Fruit fly (Drosophila melanogaster): ENCODE data around the gene CG5445.

The CG5445 gene

DNA sequence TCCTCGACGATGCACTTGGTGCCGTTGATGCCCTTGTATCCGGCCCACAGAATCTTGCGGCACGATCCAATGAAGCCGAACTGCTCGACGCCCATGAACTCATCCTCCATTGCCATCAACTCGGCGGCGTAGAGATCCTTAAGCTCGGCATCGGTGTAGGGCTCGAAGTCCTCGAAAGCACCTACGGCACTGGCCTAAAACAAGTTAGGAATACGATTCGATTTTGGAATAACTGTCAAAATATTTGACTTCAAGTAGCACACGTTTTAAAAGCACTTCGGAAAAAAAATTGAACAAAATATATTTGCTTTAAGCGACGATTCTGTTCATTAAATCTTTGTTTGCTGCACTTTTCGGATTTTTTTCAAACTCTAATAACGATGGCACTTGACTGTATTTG, at the start of gene CG5445:
Gene CG5445 (plus strand): TSS at position 301 of the 400 bp plus-strand sequence.
- TF ChIP-seq noc (tag; optimal IDR thresholded peaks at IDR 0.05) = no peak

DNA sequence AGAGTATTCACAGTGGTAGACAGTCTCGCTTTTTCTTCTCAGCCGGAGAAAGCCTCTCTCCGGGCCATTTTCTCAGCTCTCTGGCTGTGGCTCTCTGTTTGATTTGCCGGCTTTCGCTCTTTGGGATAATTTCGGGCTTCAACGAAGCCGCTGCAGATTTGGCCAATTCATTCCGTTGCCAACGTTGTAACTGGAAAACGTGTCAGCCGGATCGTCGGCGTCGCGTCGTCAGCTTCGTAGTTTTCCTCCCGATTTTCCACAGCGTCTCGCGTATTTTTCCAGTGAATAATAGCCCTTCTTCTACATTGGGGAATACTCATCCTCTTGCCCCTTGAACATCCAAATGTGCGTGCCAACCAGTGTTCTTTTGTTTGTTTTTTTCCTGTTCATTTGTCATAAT, 49.7 kb upstream of the CG5445 start, which contains the start of gene f:
Gene f (plus strand): TSS at position 301 of the 400 bp plus-strand sequence.
- TF ChIP-seq noc (tag; optimal IDR thresholded peaks at IDR 0.05) = no peak

DNA sequence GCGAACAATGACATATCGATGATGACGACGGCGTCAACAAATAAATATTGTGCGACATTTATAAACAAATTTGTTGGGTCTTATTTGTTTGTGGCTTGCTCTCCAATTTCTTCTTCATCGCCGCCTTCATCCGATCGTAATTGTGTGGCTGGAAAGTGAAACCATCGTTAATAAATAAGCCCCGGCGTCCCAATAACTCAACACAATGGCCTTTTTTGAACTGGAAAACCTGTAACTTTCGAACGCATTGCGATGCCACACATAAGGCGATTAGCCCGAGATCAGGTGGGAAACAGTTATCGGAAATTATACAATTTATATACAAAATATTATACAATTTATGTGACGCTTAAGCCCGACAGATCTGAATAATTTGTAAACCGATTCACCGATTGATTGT, 45.8 kb upstream of the CG5445 start:
- no peak for TF ChIP-seq noc (tag; optimal IDR thresholded peaks at IDR 0.05)

DNA sequence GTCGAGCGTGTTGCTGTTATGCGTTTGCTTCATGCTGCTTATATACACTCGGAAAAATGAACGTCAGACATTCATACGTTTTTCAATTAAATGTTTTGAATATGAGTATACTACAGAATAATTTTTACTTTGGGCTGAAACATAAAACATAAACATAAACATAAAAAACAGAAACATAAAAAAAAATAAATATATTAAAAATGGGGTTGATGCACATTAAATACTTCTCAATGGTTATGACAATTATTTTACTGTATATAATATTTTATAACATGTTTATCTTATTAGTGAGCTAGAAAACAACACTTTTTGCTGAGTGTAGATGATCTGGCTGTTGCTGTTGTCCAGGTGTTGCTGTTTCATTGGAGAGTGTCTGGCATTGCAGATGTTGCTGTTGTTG, 44.9 kb upstream of the CG5445 start:
- TF ChIP-seq noc (tag; optimal IDR thresholded peaks at IDR 0.05) = no peak

DNA sequence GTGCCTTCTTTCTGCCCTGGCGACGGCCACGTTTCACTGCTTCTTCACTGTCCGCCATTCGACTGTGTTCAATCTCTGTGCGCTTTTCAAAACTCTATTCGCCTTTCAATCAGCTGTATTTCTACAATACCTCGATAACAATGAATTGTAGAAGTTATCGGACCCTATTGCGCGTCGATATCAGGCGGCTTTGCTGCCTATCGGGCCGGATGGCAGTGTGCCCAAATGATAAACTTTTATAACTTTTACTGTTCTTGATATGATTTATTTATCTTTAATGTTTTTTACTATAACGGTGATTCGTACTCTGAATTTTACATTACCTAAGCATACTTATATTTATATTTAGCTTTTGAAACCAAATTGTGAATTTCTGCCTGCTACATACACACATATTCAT, 37.4 kb upstream of the CG5445 start, which contains the start of gene CG8915:
Gene CG8915 (minus strand): TSS at position 148 of the 400 bp plus-strand sequence.
- no peak for TF ChIP-seq noc (tag; optimal IDR thresholded peaks at IDR 0.05)

DNA sequence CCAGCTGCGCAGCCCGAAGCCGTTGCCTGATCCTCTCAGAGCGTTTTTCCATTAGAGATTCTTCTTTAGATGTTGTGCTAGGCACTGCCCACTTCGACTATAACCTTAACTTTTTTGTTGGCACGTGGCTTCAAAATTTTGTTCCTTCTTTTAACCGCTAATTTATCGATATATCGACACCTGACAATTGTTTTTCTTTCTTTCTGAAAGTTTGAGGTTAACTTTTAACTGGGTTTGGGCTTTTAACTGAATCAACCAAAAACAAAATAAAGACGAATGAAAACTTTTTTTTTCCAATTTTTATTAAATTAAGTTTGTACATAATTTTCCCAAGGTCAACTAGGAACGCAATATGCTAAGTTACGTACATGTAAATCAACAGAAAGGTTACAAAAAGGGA, 35.4 kb upstream of the CG5445 start, which contains the start of gene CG42854:
Gene CG42854 (minus strand): TSS at position 101 of the 400 bp plus-strand sequence.
- no peak for TF ChIP-seq noc (tag; optimal IDR thresholded peaks at IDR 0.05)

DNA sequence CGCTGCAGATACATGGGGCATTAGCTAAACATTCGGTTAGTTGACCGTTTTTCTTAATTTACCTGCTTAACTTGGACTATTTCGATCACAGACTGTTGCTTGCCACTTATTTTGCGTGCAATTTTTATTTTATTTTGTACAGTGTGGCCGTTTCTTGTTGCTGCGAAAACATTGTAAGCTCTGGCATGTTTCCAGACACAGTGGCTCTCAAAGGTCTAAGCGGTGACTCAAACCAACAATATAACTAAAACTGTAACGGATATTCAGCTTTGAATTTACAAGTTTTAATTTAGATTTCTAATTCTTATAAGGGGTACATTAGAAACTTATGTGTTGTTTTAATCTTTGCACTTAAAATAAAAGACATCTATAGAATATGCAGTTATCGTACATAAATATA, 33.0 kb upstream of the CG5445 start, which contains the start of gene CG8675:
Gene CG8675 (minus strand): TSS at position 177 of the 400 bp plus-strand sequence.
- TF ChIP-seq noc (tag; optimal IDR thresholded peaks at IDR 0.05) = no peak

DNA sequence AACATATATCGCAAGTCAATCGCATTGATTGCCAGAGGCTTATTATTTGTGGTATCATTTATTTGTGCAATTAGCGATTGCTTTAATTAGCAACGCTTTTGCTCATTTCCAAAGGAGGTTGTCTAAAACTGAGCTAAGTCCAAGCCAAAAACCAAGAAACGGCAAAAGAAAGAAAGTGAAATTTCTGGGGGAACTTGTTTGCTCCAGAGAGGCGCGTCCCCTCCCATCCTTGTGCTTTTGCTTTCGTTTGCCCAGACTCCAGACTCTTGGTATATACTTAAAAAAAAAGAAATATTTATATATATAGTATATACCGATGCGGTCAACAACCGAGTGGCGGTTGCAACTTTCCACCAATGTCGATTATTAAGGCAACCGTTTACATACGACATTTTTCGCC, 28.2 kb upstream of the CG5445 start:
- TF ChIP-seq noc (tag; optimal IDR thresholded peaks at IDR 0.05) = no peak

DNA sequence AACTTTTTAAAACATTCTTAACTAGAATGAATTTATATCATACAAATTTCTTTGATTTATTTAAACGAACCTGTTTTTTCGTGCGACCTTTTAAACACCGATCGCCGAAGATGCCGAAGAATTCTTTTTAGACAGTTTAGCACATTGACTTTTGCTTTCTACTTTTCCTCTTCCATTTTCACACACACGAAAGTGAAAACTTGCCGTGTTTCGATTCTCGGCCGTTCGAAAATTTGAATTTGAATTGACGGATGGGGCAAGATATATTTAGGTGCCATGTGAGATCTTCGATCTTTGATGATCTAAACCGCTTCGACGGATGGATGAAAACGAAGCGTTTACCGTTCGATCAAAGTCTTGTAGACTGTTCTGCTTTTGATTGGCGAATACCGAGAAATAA, 26.6 kb upstream of the CG5445 start:
- TF ChIP-seq noc (tag; optimal IDR thresholded peaks at IDR 0.05) = no peak

DNA sequence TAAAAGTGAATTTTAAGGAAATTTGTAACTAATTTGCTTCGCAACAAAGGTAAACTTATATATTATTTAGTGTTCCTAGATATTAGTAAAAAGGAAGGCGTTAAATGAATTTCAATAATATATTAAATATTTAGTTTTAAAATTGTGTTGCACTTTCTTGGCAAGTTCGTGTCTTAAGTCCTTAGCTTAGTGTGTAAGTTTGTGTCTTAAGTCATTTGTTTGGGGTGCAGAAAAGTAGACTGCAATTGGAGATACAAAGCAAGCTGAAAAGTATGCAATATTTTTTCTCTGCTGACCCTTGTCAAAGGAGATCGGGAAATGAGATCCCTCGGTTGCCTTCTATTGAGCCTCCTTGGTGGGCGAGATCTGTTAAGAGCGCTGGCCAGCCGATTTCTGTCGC, 20.2 kb upstream of the CG5445 start:
- TF ChIP-seq noc (tag; optimal IDR thresholded peaks at IDR 0.05) = no peak

DNA sequence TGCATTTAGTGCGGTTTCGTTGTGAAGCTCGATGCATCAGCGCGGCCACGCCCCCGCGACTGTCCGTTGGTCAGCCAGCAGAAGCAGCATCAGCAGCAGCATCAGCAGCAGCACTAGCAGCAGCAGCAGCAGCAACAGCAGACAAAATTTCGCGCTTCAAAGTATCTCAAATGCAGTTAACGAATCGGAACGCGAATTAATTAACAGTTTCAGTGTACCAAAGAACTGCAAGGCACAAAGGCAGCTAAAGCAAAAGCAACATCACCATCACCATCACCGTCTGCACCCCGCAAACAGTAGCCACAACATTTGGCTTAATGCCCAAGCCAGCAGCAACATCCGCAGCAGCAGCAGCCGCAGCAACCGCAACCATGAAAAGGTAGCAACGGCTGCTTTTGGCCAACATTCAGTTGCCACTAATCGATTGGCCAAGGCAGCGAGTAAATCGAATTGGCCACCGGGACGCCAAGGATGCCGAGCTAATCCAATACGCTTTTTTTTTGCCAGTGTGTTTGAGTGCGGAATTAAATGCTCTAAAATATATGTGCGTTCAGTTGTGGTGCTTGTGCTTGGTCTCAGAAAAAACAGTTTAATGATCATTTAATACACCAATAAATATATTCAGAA, 16.8 kb upstream of the CG5445 start:
- no peak for TF ChIP-seq noc (tag; optimal IDR thresholded peaks at IDR 0.05)

DNA sequence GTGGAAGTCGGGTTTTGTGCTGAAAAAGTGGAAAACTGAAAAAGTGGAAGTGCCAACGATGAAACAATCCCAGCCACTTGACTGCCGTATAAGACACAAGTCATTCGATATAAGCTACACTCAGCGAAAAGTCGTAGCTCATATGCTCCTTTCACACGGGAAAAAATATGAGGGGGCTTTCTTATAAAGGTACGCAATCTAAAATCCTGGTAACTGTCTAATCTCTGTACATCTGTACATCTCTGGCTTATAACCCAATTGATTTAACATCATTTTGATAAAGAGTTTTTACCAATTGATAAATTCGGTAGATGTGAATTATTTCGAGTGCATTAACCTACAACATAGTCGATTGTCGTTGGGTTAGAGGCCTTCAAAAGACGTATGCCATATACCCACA, 7.5 kb upstream of the CG5445 start:
- no peak for TF ChIP-seq noc (tag; optimal IDR thresholded peaks at IDR 0.05)

DNA sequence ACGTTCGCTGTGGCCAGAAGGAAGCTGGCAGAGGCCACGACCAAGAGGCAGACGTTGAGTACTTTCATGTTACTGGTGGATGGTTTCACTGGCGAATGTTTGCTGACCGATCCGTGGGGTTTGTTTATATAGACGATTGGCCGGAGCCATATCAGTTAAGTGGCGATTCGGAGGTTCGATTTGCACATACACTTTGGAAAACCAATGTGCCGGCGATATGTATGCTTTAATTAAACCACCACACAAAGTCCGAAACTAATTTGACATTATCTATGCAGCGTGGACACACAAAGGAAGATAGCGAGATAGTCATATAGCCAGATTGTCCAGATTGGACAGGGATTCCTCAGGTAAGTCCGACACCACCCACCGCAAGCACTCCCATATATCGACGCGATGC, 330 bp downstream of the CG5445 start, which contains the start of gene CG8664:
Gene CG8664 (minus strand): TSS at position 101 of the 400 bp plus-strand sequence.
- no peak for TF ChIP-seq noc (tag; optimal IDR thresholded peaks at IDR 0.05)

DNA sequence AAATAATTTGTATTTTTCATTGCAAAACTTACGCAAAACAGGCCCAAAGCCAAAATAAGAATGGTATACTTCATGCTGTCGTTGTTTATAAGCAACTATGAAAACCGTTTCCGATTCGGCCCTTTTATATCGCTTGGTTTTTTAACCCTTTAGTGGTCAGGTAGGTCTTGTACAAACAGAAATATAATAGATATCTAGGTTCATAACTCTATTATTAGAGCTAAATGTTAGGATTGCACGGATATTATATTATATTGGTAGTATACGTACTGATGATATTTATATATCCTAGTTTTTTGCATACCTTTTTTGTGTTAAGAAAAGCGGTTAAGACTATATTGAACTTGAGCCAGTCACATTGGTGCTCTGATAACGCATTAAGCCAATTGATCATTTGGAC, 2.1 kb downstream of the CG5445 start, which contains the start of gene CG8661:
Gene CG8661 (minus strand): TSS at position 101 of the 400 bp plus-strand sequence.
- TF ChIP-seq noc (tag; optimal IDR thresholded peaks at IDR 0.05) = no peak

DNA sequence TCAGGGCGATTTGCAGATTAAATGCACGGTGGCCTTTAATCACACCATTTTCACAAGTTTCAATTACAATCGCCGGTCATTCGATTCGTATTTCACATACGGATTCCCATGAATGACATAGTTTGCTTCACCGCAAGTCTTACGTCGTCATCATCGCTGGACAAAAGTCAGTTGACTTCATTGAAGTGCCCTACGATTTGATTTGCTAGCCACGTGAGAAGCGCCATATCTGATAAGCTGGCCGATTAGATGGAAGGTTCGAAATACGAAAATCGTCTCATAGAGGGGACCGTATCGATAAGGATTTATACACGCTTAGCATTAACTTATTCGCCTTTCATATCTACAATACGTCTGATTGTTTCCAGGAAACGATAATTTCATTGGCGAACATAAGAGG, 2.8 kb downstream of the CG5445 start:
- TF ChIP-seq noc (tag; optimal IDR thresholded peaks at IDR 0.05) = no peak

DNA sequence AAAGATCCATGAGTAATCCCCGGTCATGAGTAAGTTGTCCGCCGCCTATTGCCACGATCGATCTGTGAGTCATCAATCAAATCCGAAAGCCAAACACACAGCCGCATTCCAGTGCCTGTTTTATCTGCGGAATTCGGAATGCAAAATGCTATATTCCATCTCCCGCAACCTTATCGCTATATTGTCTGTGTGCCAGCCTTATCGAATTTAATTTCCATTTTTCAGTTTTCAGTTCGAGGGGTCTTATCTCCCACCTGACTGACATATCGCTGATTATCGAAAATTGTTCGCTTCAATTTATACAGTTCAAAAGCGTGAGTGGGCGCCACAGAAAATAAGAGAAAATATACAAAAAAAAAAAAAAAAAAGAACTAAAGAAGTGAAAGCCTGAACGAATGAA, 6.9 kb downstream of the CG5445 start:
- no peak for TF ChIP-seq noc (tag; optimal IDR thresholded peaks at IDR 0.05)

DNA sequence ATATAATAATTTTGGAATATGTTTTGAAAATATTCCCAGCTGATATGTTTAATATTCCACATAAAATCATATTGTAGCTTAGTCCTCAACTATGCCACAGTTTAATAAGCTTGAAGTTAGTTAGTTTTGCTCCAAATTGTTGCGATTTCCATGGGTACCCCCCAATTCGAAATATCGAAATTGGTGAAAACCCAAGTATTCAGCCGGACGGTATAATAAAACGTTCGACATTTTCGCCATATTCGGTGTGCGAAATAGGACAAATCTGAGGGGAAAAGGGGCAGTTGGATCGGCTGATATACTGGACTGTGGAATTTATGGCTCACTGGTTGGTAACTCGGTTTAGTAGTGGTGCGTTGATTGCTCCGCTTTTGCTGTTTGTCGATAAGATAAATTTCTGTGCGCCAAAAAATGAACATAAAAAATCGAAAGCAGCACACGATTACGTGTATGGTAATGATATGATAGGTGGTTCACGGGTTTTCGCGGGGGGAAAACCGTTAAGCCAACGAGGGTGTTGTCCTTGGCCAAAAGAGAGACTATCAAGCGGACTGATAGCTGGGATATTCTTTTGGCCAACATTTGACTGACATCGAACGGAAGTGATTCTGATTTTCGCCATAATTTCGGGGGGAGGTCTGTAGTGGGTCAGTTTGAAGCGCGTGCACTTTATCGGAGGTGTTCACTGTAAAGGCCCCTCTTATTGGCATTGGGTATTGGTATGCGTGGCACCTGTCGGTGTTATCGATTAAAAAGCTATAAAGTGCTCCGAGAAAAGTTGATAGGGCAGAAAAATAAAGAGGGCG, 8.1 kb downstream of the CG5445 start:
- peak; percentile 18 for TF ChIP-seq noc (tag; optimal IDR thresholded peaks at IDR 0.05)
